Worm (Caenorhabditis elegans) whole organism, L4 larva: ENCODE data around the gene txt-19.

Source experiments
- F37D6.2 ChIP-seq: sonication (generic microtip); optimal IDR thresholded peaks from 2 replicates; lab custom pipeline; 2016; ENCODE audit warnings: mild to moderate bottlenecking, missing genetic modification characterization, missing compliant biosample characterization
- F49E8.2 ChIP-seq: sonication (generic microtip); optimal IDR thresholded peaks from 2 replicates; lab custom pipeline; 2016; ENCODE audit warnings: missing compliant biosample characterization, mild to moderate bottlenecking, missing genetic modification characterization, borderline replicate concordance
- T20F7.1 ChIP-seq: fragments of 200-800 bp; sonication (Bioruptor generic); optimal IDR thresholded peaks from 2 replicates; lab custom pipeline; 2018; ENCODE audit warnings: mild to moderate bottlenecking, missing genetic modification characterization, missing compliant biosample characterization
- T26A8.4 ChIP-seq: fragments of 200-800 bp; sonication (Bioruptor generic); IDR thresholded peaks from 2 replicates; pipeline ENCODE4 v1.3.6; 2022; ENCODE audit warnings: missing genetic modification characterization, missing compliant biosample characterization
- aha-1 ChIP-seq: fragments of 150-350 bp; peaks from one replicate; lab custom pipeline; 2014; ENCODE audit warnings: missing biosample characterization, missing genetic modification characterization
- aly-2 ChIP-seq: sonication (generic microtip); optimal IDR thresholded peaks from 2 replicates; lab custom pipeline; 2018; ENCODE audit warnings: missing biosample characterization, missing genetic modification characterization
- ama-1 ChIP-seq: fragments of 150-350 bp; optimal IDR thresholded peaks from 2 replicates; lab custom pipeline; 2014; ENCODE audit warnings: inconsistent platforms, mixed read lengths
- ceh-44 ChIP-seq: fragments of 200-800 bp; sonication (Bioruptor generic); IDR thresholded peaks from 2 replicates; pipeline ENCODE4 v1.3.6; 2022; ENCODE audit warnings: missing genetic modification reagents, missing genetic modification characterization, missing compliant biosample characterization
- cey-2 ChIP-seq: sonication (generic microtip); optimal IDR thresholded peaks from 3 replicates; lab custom pipeline; 2017; ENCODE audit warnings: missing genetic modification characterization, mild to moderate bottlenecking, missing compliant biosample characterization, antibody characterized with exemption, borderline replicate concordance; ENCODE audit not compliant: insufficient read depth
- daf-16 ChIP-seq, 3 experiments: sonication (generic microtip); optimal IDR thresholded peaks; 2 replicates each; lab custom pipeline; 2016 to 2017; ENCODE audit warnings: missing genetic modification characterization in 3 of 3, missing genetic modification reagents in 3 of 3, mild to moderate bottlenecking in 2 of 3, missing compliant biosample characterization in 2 of 3, missing biosample characterization in 1 of 3, moderate library complexity in 1 of 3
- dmd-9 ChIP-seq: fragments of 200-800 bp; sonication (Bioruptor generic); IDR thresholded peaks from 2 replicates; pipeline ENCODE4 v1.3.6; 2022; ENCODE audit warnings: missing genetic modification reagents, missing genetic modification characterization, missing compliant biosample characterization
- fkh-10 ChIP-seq: fragments of 150-350 bp; optimal IDR thresholded peaks from 2 replicates; lab custom pipeline; 2014; ENCODE audit warnings: missing biosample characterization, missing genetic modification reagents, missing genetic modification characterization
- gei-8 ChIP-seq: fragments of 200-800 bp; sonication (Bioruptor generic); optimal IDR thresholded peaks from 2 replicates; lab custom pipeline; 2018; ENCODE audit warnings: mild to moderate bottlenecking, missing genetic modification characterization, missing compliant biosample characterization
- hif-1 ChIP-seq, 2 experiments: sonication (generic microtip); optimal IDR thresholded peaks; 2 replicates each; lab custom pipeline; 2016 to 2017; ENCODE audit warnings: missing compliant biosample characterization in 2 of 2, missing genetic modification characterization in 2 of 2, missing genetic modification reagents in 2 of 2, missing genotype in 2 of 2, mild to moderate bottlenecking in 1 of 2
- hlh-11 ChIP-seq: fragments of 200-800 bp; sonication (Bioruptor generic); optimal IDR thresholded peaks from 2 replicates; lab custom pipeline; 2018; ENCODE audit warnings: mild to moderate bottlenecking, missing genetic modification characterization, missing compliant biosample characterization
- hlh-30 ChIP-seq: sonication (generic microtip); optimal IDR thresholded peaks from 2 replicates; lab custom pipeline; 2017; ENCODE audit warnings: antibody characterized with exemption, mild to moderate bottlenecking, missing genetic modification characterization, missing compliant biosample characterization; ENCODE audit not compliant: insufficient read depth
- lin-15B ChIP-seq: fragments of 150-350 bp; sonication (generic microtip); optimal IDR thresholded peaks from 3 replicates; lab custom pipeline; 2014; ENCODE audit warnings: missing biosample characterization, missing genetic modification characterization
- lin-29 ChIP-seq: fragments of 200-800 bp; sonication (Bioruptor generic); IDR thresholded peaks from 2 replicates; pipeline ENCODE4 v1.3.6; 2022; ENCODE audit warnings: missing genetic modification reagents, missing genetic modification characterization, missing compliant biosample characterization
- madf-5 ChIP-seq, 2 experiments: fragments of 200-800 bp; sonication (Bioruptor generic); IDR thresholded peaks; 2 replicates each; pipeline ENCODE4 v1.3.6; 2022; ENCODE audit warnings: missing compliant biosample characterization in 2 of 2, missing genetic modification characterization in 2 of 2
- mep-1 ChIP-seq: fragments of 150-350 bp; sonication (generic microtip); optimal IDR thresholded peaks from 3 replicates; lab custom pipeline; 2014; ENCODE audit warnings: missing biosample characterization, missing genetic modification characterization
- mes-2 ChIP-seq: sonication (generic microtip); optimal IDR thresholded peaks from 2 replicates; lab custom pipeline; 2016; ENCODE audit warnings: missing genotype, mild to moderate bottlenecking, missing genetic modification characterization, missing compliant biosample characterization; ENCODE audit not compliant: poor library complexity, severe bottlenecking
- nhr-10 ChIP-seq: fragments of 150-350 bp; optimal IDR thresholded peaks from 2 replicates; lab custom pipeline; 2014; ENCODE audit warnings: missing biosample characterization, missing genetic modification characterization
- nhr-111 ChIP-seq: fragments of 200-800 bp; sonication (Bioruptor generic); optimal IDR thresholded peaks from 2 replicates; lab custom pipeline; 2018; ENCODE audit warnings: mild to moderate bottlenecking, missing genetic modification characterization, missing compliant biosample characterization
- nhr-25 ChIP-seq: sonication (generic microtip); optimal IDR thresholded peaks from 2 replicates; lab custom pipeline; 2017; ENCODE audit warnings: missing genetic modification characterization, mild to moderate bottlenecking, missing compliant biosample characterization, antibody characterized with exemption, moderate library complexity, borderline replicate concordance; ENCODE audit not compliant: insufficient read depth
- nhr-28 ChIP-seq: fragments of 150-350 bp; optimal IDR thresholded peaks from 2 replicates; lab custom pipeline; 2014; ENCODE audit warnings: missing biosample characterization, missing genetic modification characterization
- nhr-41 ChIP-seq: fragments of 200-800 bp; sonication (Bioruptor generic); IDR thresholded peaks from 2 replicates; pipeline ENCODE4 v1.3.6; 2022; ENCODE audit warnings: missing genetic modification reagents, missing genetic modification characterization, missing compliant biosample characterization
- nhr-6 ChIP-seq: fragments of 150-350 bp; optimal IDR thresholded peaks from 2 replicates; lab custom pipeline; 2014; ENCODE audit warnings: missing biosample characterization, missing genetic modification characterization
- nhr-76 ChIP-seq: fragments of 150-350 bp; optimal IDR thresholded peaks from 2 replicates; lab custom pipeline; 2014; ENCODE audit warnings: missing biosample characterization, missing genetic modification characterization
- rbr-2 ChIP-seq: sonication (generic microtip); optimal IDR thresholded peaks from 2 replicates; lab custom pipeline; 2016; ENCODE audit warnings: missing genotype, missing genetic modification characterization, missing compliant biosample characterization
- saeg-2 ChIP-seq: fragments of 200-800 bp; sonication (Bioruptor generic); IDR thresholded peaks from 2 replicates; pipeline ENCODE4 v1.3.6; 2022; ENCODE audit warnings: missing genetic modification reagents, missing genetic modification characterization, missing compliant biosample characterization
- sdz-12 ChIP-seq: fragments of 200-800 bp; sonication (Bioruptor generic); optimal IDR thresholded peaks from 2 replicates; lab custom pipeline; 2018; ENCODE audit warnings: mild to moderate bottlenecking, missing genetic modification characterization, missing compliant biosample characterization
- set-16 ChIP-seq: fragments of 200-800 bp; sonication (Bioruptor generic); IDR thresholded peaks from 2 replicates; pipeline ENCODE4 v1.3.6; 2022; ENCODE audit warnings: missing genetic modification reagents, missing genetic modification characterization, missing compliant biosample characterization
- skn-1 ChIP-seq: fragments of 150-350 bp; optimal IDR thresholded peaks from 2 replicates; lab custom pipeline; 2014; ENCODE audit warnings: missing biosample characterization, missing genetic modification characterization
- snpc-1.2 ChIP-seq: fragments of 200-800 bp; sonication (Bioruptor generic); IDR thresholded peaks from 2 replicates; pipeline ENCODE4 v1.3.6; 2022; ENCODE audit warnings: missing genetic modification reagents, missing genetic modification characterization, missing compliant biosample characterization
- snpc-4 ChIP-seq: fragments of 150-350 bp; optimal IDR thresholded peaks from 2 replicates; lab custom pipeline; 2014; ENCODE audit warnings: missing biosample characterization, missing genetic modification characterization
- tra-1 ChIP-seq: fragments of 200-800 bp; sonication (Bioruptor generic); IDR thresholded peaks from 2 replicates; pipeline ENCODE4 v1.3.6; 2022; ENCODE audit warnings: missing genetic modification reagents, missing genetic modification characterization, missing compliant biosample characterization
- unc-39 ChIP-seq: sonication (generic microtip); optimal IDR thresholded peaks from 2 replicates; lab custom pipeline; 2017; ENCODE audit warnings: missing biosample characterization, missing genetic modification characterization
- unc-62 ChIP-seq, 3 experiments: fragments of 150-350 bp in 1 of 3; sonication (generic microtip); optimal IDR thresholded peaks in 2 of 3; peaks in 1 of 3; 1 replicate in 1 of 3; 2 replicates in 2 of 3; lab custom pipeline; 2014 to 2017; ENCODE audit warnings: missing biosample characterization in 3 of 3, missing genetic modification characterization in 3 of 3, missing genetic modification reagents in 3 of 3, missing genotype in 1 of 3
- zag-1 ChIP-seq: fragments of 150-350 bp; optimal IDR thresholded peaks from 2 replicates; lab custom pipeline; 2014; ENCODE audit warnings: missing biosample characterization, missing genetic modification characterization
- zfp-2 ChIP-seq: sonication (generic microtip); optimal IDR thresholded peaks from 2 replicates; lab custom pipeline; 2016; ENCODE audit warnings: mild to moderate bottlenecking, missing genetic modification characterization, missing compliant biosample characterization
- zip-2 ChIP-seq: fragments of 150-350 bp; optimal IDR thresholded peaks from 2 replicates; lab custom pipeline; 2014; ENCODE audit warnings: missing biosample characterization, missing genetic modification characterization
- ztf-11 ChIP-seq: fragments of 150-350 bp; optimal IDR thresholded peaks from 2 replicates; lab custom pipeline; 2014; ENCODE audit warnings: missing biosample characterization, missing genetic modification characterization

txt-19 gene

DNA sequence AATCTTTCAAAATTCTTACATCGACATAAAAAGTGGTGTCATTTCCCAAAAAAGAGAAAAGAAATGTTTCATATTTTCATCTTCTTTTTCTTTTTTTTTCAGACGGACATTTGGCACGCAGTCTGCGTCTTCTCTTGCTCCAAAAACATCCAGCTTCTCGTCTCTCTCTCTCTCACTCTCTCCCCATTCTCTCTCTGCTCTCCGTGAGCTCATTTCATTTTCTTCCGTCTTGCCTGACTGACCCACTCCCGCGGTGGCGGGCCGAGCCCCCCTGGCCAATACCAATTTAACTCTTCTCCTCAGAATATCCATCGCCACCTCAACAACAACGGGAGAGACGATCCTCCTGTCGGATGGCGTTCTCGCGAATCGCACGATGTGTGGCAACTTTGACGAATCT is at the start of gene txt-19:
TSS of gene txt-19 (plus strand) at position 304 of the 400 bp plus-strand sequence.
- TF ChIP-seq hif-1 (tag; optimal IDR thresholded peaks at IDR 0.05; lab: Kevin White, UChicago) (no peak), ztf-11 (tag; lab: Kevin White, UChicago) (no peak), aly-2 (tag; lab: Kevin White, UChicago) (no peak), saeg-2 (GFP tag; lab: Robert Waterston, UW) (no peak), set-16 (GFP tag; lab: Robert Waterston, UW) (peak; percentile 71), tra-1 (GFP tag; lab: Robert Waterston, UW) (no peak), gei-8 (no peak), rbr-2 (peak; percentile 21), nhr-10 (tag; lab: Kevin White, UChicago) (no peak), aha-1 (tag; lab: Kevin White, UChicago) (peak; percentile 28), sdz-12 (GFP tag; lab: Kevin White, UChicago) (peak; percentile 5), hlh-11 (tag; lab: Kevin White, UChicago) (peak; percentile 16), madf-5 (GFP tag; IDR thresholded peaks at IDR 0.05; lab: Robert Waterston, UW) (no peak), lin-29 (no peak), ama-1 (lab: Kevin White, UChicago) (no peak), zfp-2 (tag; lab: Kevin White, UChicago) (no peak), daf-16 (GFP tag; optimal IDR thresholded peaks at IDR 0.05; lab: Kevin White, UChicago) (no peak), daf-16 (tag; optimal IDR thresholded peaks at IDR 0.05; lab: Kevin White, UChicago) (no peak), snpc-1.2 (GFP tag; lab: Robert Waterston, UW) (no peak), fkh-10 (GFP tag; lab: Kevin White, UChicago) (no peak), snpc-4 (tag; lab: Kevin White, UChicago) (no peak), zag-1 (tag; lab: Kevin White, UChicago) (no peak), lin-15B (tag; lab: Kevin White, UChicago) (no peak), nhr-28 (no peak), nhr-6 (tag; lab: Kevin White, UChicago) (no peak), nhr-76 (tag; lab: Kevin White, UChicago) (no peak)

DNA sequence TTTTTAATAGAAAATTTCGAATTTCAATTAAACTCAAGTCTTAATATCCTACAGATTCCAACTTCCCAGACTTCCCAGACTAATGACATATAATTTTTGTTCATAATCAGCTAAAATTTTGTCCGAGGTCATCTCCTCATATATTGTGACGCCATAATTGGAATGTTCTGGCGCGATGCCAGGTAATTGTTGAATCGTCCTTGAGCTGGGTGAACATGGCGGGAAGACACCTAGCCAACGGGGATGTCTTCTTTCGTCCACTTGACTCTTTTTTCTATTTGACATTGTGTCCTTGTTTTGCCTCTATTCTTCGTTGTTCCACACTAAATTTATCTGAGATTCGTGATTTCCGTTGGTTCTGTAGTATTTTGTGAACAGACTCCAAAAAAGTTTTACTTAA is 48.9 kb upstream of the txt-19 start:
- no peak for TF ChIP-seq T20F7.1 (GFP tag; lab: Kevin White, UChicago)
- TF ChIP-seq mes-2 (tag; lab: Kevin White, UChicago): peak; percentile 22
- peak; percentile 8 for TF ChIP-seq nhr-25
- TF ChIP-seq aha-1 (tag; lab: Kevin White, UChicago): no peak
- no peak for TF ChIP-seq zip-2

DNA sequence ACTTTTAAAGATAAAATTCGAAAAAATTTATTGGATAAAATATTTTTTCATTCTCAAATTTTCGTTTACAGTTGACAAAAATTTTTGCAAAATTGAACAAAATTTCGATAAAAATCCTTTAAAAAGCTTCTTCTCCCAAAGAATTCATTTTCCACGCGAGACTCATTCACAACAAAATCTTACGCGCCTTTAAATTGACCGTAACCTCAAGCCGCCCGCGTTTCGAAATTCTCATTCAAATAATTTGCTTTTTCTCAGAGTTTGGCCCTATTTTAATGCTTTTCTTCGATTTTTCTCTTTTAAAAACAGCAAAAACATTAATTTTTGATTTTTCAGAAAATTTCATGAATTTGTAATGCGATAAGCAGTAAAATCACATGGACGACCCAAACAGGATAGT is 40.1 kb upstream of the txt-19 start, which contains the start of gene F07C6.4:
TSS of gene F07C6.4 (plus strand) at position 330 of the 400 bp plus-strand sequence.
- TF ChIP-seq snpc-1.2 (GFP tag; lab: Robert Waterston, UW): peak; percentile 49; the same call in 1 of the 2 replicates
- TF ChIP-seq F49E8.2 (tag; lab: Kevin White, UChicago): peak; percentile 2
- TF ChIP-seq unc-62 (GFP tag; optimal IDR thresholded peaks at IDR 0.05 in 1 of 2; lab: Kevin White, UChicago): no peak
- TF ChIP-seq unc-62 (tag; optimal IDR thresholded peaks at IDR 0.05; lab: Kevin White, UChicago): no peak
- TF ChIP-seq, all 104 proteins: peak for 2

DNA sequence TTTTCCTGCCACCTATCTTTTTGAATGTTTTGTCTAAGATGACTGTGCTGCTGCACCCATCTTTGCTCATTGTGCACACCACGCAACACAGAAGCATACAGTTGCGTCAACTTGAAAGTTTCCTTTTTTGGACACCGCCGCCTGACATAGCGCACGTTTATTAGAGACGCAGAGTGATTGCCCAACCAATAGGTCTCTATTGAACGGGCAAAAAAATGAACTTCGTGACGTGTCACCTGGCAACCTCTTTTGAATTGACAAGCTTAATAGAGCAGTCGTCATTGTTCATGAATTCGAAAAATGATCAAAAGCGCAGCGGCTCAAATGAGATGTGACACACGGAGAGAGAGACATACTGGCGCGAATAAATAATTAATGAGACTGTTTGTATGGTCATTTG is 34.1 kb upstream of the txt-19 start:
- peak in 1 of 2 experiments; percentile 90 for TF ChIP-seq unc-62 (GFP tag; optimal IDR thresholded peaks at IDR 0.05 in 1 of 2; lab: Kevin White, UChicago)
- TF ChIP-seq unc-62 (tag; optimal IDR thresholded peaks at IDR 0.05; lab: Kevin White, UChicago): no peak
- no peak for TF ChIP-seq ceh-44

DNA sequence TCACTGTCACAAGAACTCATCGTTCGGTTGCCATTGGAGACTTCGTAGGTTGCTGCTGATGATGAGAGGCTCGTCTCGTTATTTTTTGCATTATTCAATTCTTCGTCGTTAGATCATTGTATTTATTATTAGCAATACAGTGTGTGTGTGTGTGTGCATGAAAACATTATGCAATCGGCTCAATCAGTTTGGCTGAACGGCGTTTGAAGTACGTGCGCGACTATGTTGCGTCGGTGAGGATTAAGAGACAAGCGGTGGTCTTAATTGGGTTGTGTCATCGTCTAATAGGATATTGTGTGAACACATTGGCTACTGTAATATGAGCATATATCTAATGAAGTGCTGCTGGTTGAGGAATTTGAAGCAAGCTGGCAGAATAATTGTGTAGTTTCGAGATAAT is 31.9 kb upstream of the txt-19 start:
- no peak for TF ChIP-seq F37D6.2 (tag; lab: Kevin White, UChicago)
- TF ChIP-seq hlh-30 (tag; lab: Kevin White, UChicago): no peak
- TF ChIP-seq gei-8: no peak
- TF ChIP-seq dmd-9: no peak
- no peak for TF ChIP-seq nhr-6 (tag; lab: Kevin White, UChicago)
- no peak for TF ChIP-seq cey-2 (tag; lab: Kevin White, UChicago)
- TF ChIP-seq zip-2: no peak
- no peak for TF ChIP-seq mep-1
- TF ChIP-seq zag-1 (tag; lab: Kevin White, UChicago): no peak
- TF ChIP-seq snpc-1.2 (GFP tag; lab: Robert Waterston, UW): no peak
- no peak for TF ChIP-seq nhr-41 (GFP tag; lab: Robert Waterston, UW)
- no peak for TF ChIP-seq snpc-4 (tag; lab: Kevin White, UChicago)
- no peak for TF ChIP-seq T26A8.4
- TF ChIP-seq skn-1 (tag; lab: Kevin White, UChicago): no peak
- no peak for TF ChIP-seq unc-39 (tag; lab: Kevin White, UChicago)
- TF ChIP-seq daf-16 (GFP tag; optimal IDR thresholded peaks at IDR 0.05; lab: Kevin White, UChicago): no peak
- TF ChIP-seq daf-16 (tag; optimal IDR thresholded peaks at IDR 0.05; lab: Kevin White, UChicago): no peak
- TF ChIP-seq aly-2 (tag; lab: Kevin White, UChicago): no peak
- TF ChIP-seq nhr-111 (GFP tag; lab: Kevin White, UChicago): no peak
- TF ChIP-seq saeg-2 (GFP tag; lab: Robert Waterston, UW): no peak
